Worm (Caenorhabditis elegans): Measurements from ENCODE around the gene drr-1.

The drr-1 gene

DNA sequence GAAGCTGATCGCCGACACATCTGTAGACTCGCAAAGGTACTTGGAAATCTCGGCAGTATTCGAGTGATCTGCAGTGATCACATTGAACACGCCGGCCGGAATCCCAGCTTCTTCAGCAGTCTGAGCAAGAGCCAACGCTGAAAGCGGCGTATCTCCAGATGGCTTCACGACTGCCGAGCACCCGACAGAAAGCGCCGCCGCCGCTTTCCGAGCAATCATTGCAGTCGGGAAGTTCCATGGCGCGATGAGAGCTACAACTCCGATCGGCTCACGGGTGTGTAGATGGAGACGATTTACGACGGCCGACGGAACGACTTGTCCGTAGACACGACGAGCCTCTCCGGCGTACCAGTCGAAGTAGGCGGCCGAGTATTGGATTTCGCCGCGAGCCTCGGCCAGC lies 5.8 kb downstream of the drr-1 start:
- TF ChIP-seq bed-3 (GFP tag; optimal IDR thresholded peaks at IDR 0.05) (no peak), nhr-12 (tag; optimal IDR thresholded peaks at IDR 0.05) (no peak), nhr-2 (tag; optimal IDR thresholded peaks at IDR 0.05) (no peak), sptf-1 (tag; optimal IDR thresholded peaks at IDR 0.05) (no peak), ceh-39 (tag; optimal IDR thresholded peaks at IDR 0.05) (no peak), flh-1 (GFP tag; optimal IDR thresholded peaks at IDR 0.05) (no peak), mab-5 (tag; optimal IDR thresholded peaks at IDR 0.05) (no peak), unc-62 (GFP tag; optimal IDR thresholded peaks at IDR 0.05) (no peak), nhr-237 (tag; optimal IDR thresholded peaks at IDR 0.05) (no peak), nhr-76 (tag; optimal IDR thresholded peaks at IDR 0.05) (no peak), ceh-83 (GFP tag; optimal IDR thresholded peaks at IDR 0.05) (no peak)

- TF ChIP-seq M03D4.4 (tag; optimal IDR thresholded peaks at IDR 0.05) (no peak), mep-1 (tag; optimal IDR thresholded peaks at IDR 0.05) (no peak), nhr-28 (tag; optimal IDR thresholded peaks at IDR 0.05) (no peak), flh-1 (GFP tag; optimal IDR thresholded peaks at IDR 0.05) (no peak), nhr-76 (tag; optimal IDR thresholded peaks at IDR 0.05) (no peak), snpc-4 (tag; optimal IDR thresholded peaks at IDR 0.05) (no peak), unc-39 (tag; optimal IDR thresholded peaks at IDR 0.05) (no peak), nhr-12 (tag; optimal IDR thresholded peaks at IDR 0.05) (no peak), ceh-83 (GFP tag; optimal IDR thresholded peaks at IDR 0.05) (no peak), elt-1 (tag; optimal IDR thresholded peaks at IDR 0.05; ENCODE audit: borderline replicate concordance, insufficient read depth) (no peak), ztf-11 (tag; optimal IDR thresholded peaks at IDR 0.05) (no peak), tbx-8 (GFP tag; optimal IDR thresholded peaks at IDR 0.05) (no peak), nhr-2 (tag; optimal IDR thresholded peaks at IDR 0.05) (no peak), nhr-237 (tag; optimal IDR thresholded peaks at IDR 0.05) (no peak), zip-8 (tag; optimal IDR thresholded peaks at IDR 0.05) (no peak), bed-3 (GFP tag; optimal IDR thresholded peaks at IDR 0.05) (no peak), ces-1 (GFP tag; optimal IDR thresholded peaks at IDR 0.05) (no peak), unc-62 (GFP tag; optimal IDR thresholded peaks at IDR 0.05) (no peak), ceh-43 (GFP tag; optimal IDR thresholded peaks at IDR 0.05) (no peak)
Observed at ce11 chrII:13487563-13487962, 8.1 kb downstream of the drr-1 start.

DNA sequence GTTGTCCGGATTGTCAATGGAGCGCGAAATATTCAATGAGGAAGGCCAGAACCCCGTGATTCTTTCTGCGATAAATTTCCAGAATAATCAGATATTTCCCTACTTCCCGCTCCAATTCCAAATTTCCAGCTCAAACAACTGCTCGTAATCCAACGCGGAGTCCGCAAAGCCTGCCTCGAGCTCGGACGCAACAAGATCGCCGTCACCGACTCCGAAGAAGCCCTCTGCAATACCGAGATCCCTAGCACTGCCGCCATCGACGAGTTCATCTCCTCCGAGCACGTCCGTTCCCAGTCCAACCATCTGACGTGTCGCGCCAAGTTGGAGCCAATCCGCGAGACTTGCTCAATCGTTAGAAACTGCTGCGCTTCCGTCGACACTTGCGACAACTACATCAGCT lies 10.6 kb downstream of the drr-1 start:
- TF ChIP-seq flh-1 (GFP tag; optimal IDR thresholded peaks at IDR 0.05) (no peak), ceh-39 (tag; optimal IDR thresholded peaks at IDR 0.05) (no peak), ham-2 (GFP tag; optimal IDR thresholded peaks at IDR 0.05) (no peak), ceh-83 (GFP tag; optimal IDR thresholded peaks at IDR 0.05) (no peak)

DNA sequence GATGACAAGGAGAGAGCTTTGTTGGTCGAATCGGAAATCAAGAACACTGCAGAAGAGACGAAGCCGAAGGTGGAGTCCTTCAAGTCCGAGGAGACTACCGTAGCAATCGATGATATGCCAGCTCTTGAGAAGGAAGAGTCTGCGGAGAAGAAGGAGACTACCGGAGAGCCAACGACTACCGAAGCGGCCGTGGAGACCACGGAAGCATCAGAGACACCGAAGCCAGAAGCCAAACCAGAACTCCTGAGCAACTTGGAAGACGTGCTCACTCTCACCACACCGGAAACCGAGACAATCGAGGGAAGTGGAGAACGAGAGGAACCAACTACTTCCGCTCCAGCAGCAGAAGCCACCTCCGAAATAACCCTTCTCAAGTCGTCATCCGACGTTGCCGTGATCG lies 11.6 kb downstream of the drr-1 start:
- TF ChIP-seq unc-39 (tag; optimal IDR thresholded peaks at IDR 0.05) (no peak), drap-1 (GFP tag; optimal IDR thresholded peaks at IDR 0.05) (no peak), ztf-11 (tag; optimal IDR thresholded peaks at IDR 0.05) (no peak), flh-1 (GFP tag; optimal IDR thresholded peaks at IDR 0.05) (no peak), nhr-28 (tag; optimal IDR thresholded peaks at IDR 0.05) (no peak), unc-62 (GFP tag; optimal IDR thresholded peaks at IDR 0.05) (no peak), mls-2 (tag; optimal IDR thresholded peaks at IDR 0.05) (no peak), ham-2 (GFP tag; optimal IDR thresholded peaks at IDR 0.05) (no peak), ceh-83 (GFP tag; optimal IDR thresholded peaks at IDR 0.05) (no peak), lin-32 (GFP tag; optimal IDR thresholded peaks at IDR 0.05) (no peak), hlh-1 (tag; optimal IDR thresholded peaks at IDR 0.05) (no peak), lsy-2 (tag; optimal IDR thresholded peaks at IDR 0.05) (no peak), ceh-39 (tag; optimal IDR thresholded peaks at IDR 0.05) (no peak), mab-5 (tag; optimal IDR thresholded peaks at IDR 0.05) (no peak), elt-1 (tag; optimal IDR thresholded peaks at IDR 0.05; ENCODE audit: borderline replicate concordance, insufficient read depth) (no peak)

DNA sequence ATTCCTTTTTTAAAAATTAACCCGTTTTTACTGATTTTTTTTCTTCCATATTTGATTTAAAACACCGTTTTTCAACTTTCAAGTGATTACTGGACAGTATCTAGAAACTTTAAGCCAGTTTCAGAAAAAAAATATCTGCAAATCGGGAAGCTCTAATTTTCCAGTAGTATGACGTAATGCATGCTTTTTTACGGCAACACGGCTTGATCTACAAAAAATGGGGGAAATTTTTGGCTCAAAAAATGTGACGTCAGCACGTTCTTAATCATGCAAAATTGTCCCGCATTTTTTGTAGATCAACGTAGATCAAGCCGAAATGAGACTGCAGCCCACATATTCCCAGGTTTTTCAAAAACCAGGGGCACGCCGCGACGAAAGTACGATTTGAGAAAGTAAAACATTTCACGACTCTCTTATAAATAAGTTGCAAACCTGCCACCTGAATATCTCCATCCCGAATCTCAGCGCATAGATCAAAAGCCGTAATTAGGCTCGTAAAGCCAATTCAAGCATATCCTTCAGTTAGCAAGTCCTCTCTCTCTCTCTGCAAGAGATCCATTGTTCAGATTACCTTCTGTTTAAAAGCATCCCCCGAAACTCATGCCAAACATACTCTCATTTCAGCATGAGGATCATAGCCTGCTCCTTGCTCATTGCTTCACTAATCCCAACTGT lies 13.8 kb downstream of the drr-1 start, which contains the start of gene E01G4.6:
TSS of gene E01G4.6 (plus strand) at position 625 of the 675 bp plus-strand sequence.
- TF ChIP-seq pha-4 (tag; optimal IDR thresholded peaks at IDR 0.05), result no peak
- peak; percentile 68 for TF ChIP-seq zip-8 (tag; optimal IDR thresholded peaks at IDR 0.05)

ce11 chrII:13479424-13479823 lies 16.3 kb downstream of the drr-1 start:
- TF ChIP-seq M03D4.4 (tag; optimal IDR thresholded peaks at IDR 0.05), result no peak
- TF ChIP-seq lsy-2 (tag; optimal IDR thresholded peaks at IDR 0.05), result no peak
- no peak for TF ChIP-seq sptf-1 (tag; optimal IDR thresholded peaks at IDR 0.05)
- TF ChIP-seq nhr-28 (tag; optimal IDR thresholded peaks at IDR 0.05), result no peak
- TF ChIP-seq ceh-83 (GFP tag; optimal IDR thresholded peaks at IDR 0.05), result no peak
- TF ChIP-seq ztf-11 (tag; optimal IDR thresholded peaks at IDR 0.05), result no peak

All from whole organism, mixed stage, embryonic.